Worm (Caenorhabditis elegans) whole organism, early embryonic: ENCODE results near the gene clip-1.

Source experiments
- B0310.2 ChIP-seq: sonication (generic microtip); optimal IDR thresholded peaks from 2 replicates; lab custom pipeline; 2016; ENCODE audit warnings: mild to moderate bottlenecking, missing genetic modification characterization, missing compliant biosample characterization
- F13C5.2 ChIP-seq: sonication (generic microtip); optimal IDR thresholded peaks from 2 replicates; lab custom pipeline; 2017; ENCODE audit warnings: mild to moderate bottlenecking, missing genetic modification characterization, inconsistent platforms, missing compliant biosample characterization
- aly-1 ChIP-seq: sonication (generic microtip); optimal IDR thresholded peaks from 2 replicates; lab custom pipeline; 2016; ENCODE audit warnings: missing genetic modification characterization, missing compliant biosample characterization
- ama-1 ChIP-seq: fragments of 150-350 bp; optimal IDR thresholded peaks from 2 replicates; lab custom pipeline; 2014
- ceh-13 ChIP-seq: fragments of 200-800 bp; sonication (Bioruptor generic); optimal IDR thresholded peaks from 2 replicates; lab custom pipeline; 2018; ENCODE audit warnings: mild to moderate bottlenecking, missing genetic modification characterization, missing compliant biosample characterization
- ceh-36 ChIP-seq: sonication (generic microtip); optimal IDR thresholded peaks from 2 replicates; lab custom pipeline; 2016; ENCODE audit warnings: missing genetic modification characterization, inconsistent platforms, missing compliant biosample characterization
- flt-1 ChIP-seq: fragments of 200-800 bp; sonication (Bioruptor generic); IDR thresholded peaks from 2 replicates; pipeline ENCODE4 v1.3.6; 2022; ENCODE audit warnings: missing genetic modification characterization, missing compliant biosample characterization
- hmbx-1 ChIP-seq: sonication (generic microtip); optimal IDR thresholded peaks from 2 replicates; lab custom pipeline; 2016; ENCODE audit warnings: mild to moderate bottlenecking, missing genetic modification characterization, missing compliant biosample characterization
- hmg-4 ChIP-seq: fragments of 200-800 bp; sonication (Bioruptor generic); optimal IDR thresholded peaks from 2 replicates; lab custom pipeline; 2018; ENCODE audit warnings: mild to moderate bottlenecking, missing genetic modification characterization, missing compliant biosample characterization
- hnd-1 ChIP-seq: sonication (generic microtip); optimal IDR thresholded peaks from 2 replicates; lab custom pipeline; 2016; ENCODE audit warnings: missing genetic modification characterization, missing compliant biosample characterization
- scrt-1 ChIP-seq: fragments of 200-800 bp; sonication (Bioruptor generic); IDR thresholded peaks from 2 replicates; pipeline ENCODE4 v1.3.6; 2022; ENCODE audit warnings: missing genetic modification characterization, missing compliant biosample characterization
- tbx-37 ChIP-seq: fragments of 200-800 bp; sonication (Bioruptor generic); conservative IDR thresholded peaks from 2 replicates; pipeline ENCODE4 v1.3.6; 2022; ENCODE audit warnings: missing genetic modification reagents, missing genetic modification characterization, missing compliant biosample characterization
- tra-4 ChIP-seq: sonication (generic microtip); optimal IDR thresholded peaks from 2 replicates; lab custom pipeline; 2017; ENCODE audit warnings: missing genetic modification characterization, missing compliant biosample characterization

DNA sequence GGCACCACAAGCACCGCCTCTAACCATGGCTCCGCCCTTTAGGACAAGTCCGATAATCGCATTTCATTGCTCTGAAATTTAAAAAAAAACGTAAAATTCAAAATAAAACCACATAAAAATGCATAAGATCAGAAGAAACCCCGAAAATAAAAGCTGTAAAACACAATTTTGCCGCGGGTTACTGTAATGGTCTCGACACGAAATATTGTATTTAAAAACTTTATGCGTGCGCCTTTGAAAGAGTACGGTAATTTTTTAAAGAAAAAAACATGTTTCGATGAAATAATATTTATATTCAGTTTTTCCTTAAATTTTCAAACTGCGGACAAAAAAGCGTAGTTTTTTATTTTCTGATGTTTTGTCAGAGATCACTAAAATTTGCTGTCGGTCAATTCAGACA, 40.1 kb downstream of the clip-1 start, which contains the start of gene rnr-1:
- TF ChIP-seq flt-1 (GFP tag; lab: Robert Waterston, UW) (no peak), hmg-4 (GFP tag; lab: Kevin White, UChicago) (no peak), tra-4 (tag; lab: Kevin White, UChicago) (no peak), hmbx-1 (tag; lab: Kevin White, UChicago) (no peak), ama-1 (lab: Kevin White, UChicago) (no peak), hnd-1 (tag; lab: Kevin White, UChicago) (no peak), scrt-1 (GFP tag; lab: Robert Waterston, UW) (no peak), ceh-13 (GFP tag; lab: Kevin White, UChicago) (no peak), ceh-36 (tag; lab: Kevin White, UChicago) (no peak), B0310.2 (tag; lab: Kevin White, UChicago) (no peak), aly-1 (tag; lab: Kevin White, UChicago) (no peak), tbx-37 (GFP tag; lab: Robert Waterston, UW) (no peak), F13C5.2 (tag; lab: Kevin White, UChicago) (no peak)
